Worm (Caenorhabditis elegans) whole organism, mixed stage, embryonic: ENCODE measurements around the gene unc-8.

Source experiments
- blmp-1 ChIP-seq: fragments of 150-350 bp; optimal IDR thresholded peaks from 2 replicates; lab custom pipeline; 2014; ENCODE audit warnings: missing biosample characterization, missing genetic modification characterization
- nhr-76 ChIP-seq: sonication (generic microtip); optimal IDR thresholded peaks from 2 replicates; lab custom pipeline; 2017; ENCODE audit warnings: missing biosample characterization, missing genetic modification characterization

DNA sequence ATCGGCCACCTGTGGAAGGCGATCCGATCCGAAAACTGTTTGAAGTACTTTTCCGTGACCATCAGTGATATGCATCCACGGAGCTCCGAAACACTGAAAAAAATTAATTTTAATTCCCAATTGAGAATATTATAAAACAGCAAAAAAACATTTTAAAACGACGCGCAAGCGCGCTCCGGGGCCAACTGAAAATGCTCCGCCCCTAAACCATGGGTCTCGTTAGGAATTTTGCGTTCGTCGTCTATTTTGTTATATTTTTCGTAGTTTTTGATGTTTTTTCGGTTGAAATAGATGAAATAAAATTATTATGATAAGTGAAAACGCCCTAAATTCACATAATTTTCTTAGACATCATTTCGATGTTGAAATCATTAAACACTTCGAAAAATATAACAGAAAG lies 43.6 kb downstream of the unc-8 start:
- TF ChIP-seq blmp-1 (no peak), nhr-76 (tag; lab: Kevin White, UChicago) (no peak)
